Worm (Caenorhabditis elegans) whole organism, L4 larva: ENCODE results near the gene E04F6.9.

Experiments used
- dmd-6 ChIP-seq: fragments of 200-800 bp; sonication (Bioruptor generic); IDR thresholded peaks from 2 replicates; pipeline ENCODE4 v1.3.6; 2022; ENCODE audit warnings: missing genetic modification reagents, missing genetic modification characterization, missing compliant biosample characterization
- mep-1 ChIP-seq: fragments of 150-350 bp; sonication (generic microtip); optimal IDR thresholded peaks from 3 replicates; lab custom pipeline; 2014; ENCODE audit warnings: missing biosample characterization, missing genetic modification characterization
- snpc-1.2 ChIP-seq: fragments of 200-800 bp; sonication (Bioruptor generic); IDR thresholded peaks from 2 replicates; pipeline ENCODE4 v1.3.6; 2022; ENCODE audit warnings: missing genetic modification reagents, missing genetic modification characterization, missing compliant biosample characterization

ce11 chrII:7232517-7232916, 20.6 kb upstream of the E04F6.9 start, which contains the start of gene ctsa-3.1:
- TF ChIP-seq mep-1 (tag; lab: Kevin White, UChicago) (no peak), snpc-1.2 (GFP tag; lab: Robert Waterston, UW) (no peak), dmd-6 (GFP tag; lab: Robert Waterston, UW) (peak; percentile 68)
